Fruit fly (Drosophila melanogaster): Measurements from ENCODE around the gene Flad2.

Gene Flad2

dm6 chr2L:13367378-13367777 lies 44.9 kb upstream of the Flad2 start, which contains the start of gene Tap42 (continued):
- peak; percentile 0 for TF ChIP-seq CG10147 (GFP tag; optimal IDR thresholded peaks at IDR 0.05)
- TF ChIP-seq grau (tag; optimal IDR thresholded peaks at IDR 0.05): peak; percentile 50
- peak; percentile 79 for TF ChIP-seq Sry-β (GFP tag; optimal IDR thresholded peaks at IDR 0.05)
- peak; percentile 81; the same call in 1 of the 2 replicates for TF ChIP-seq rib (GFP tag; IDR thresholded peaks at IDR 0.05)
- peak; percentile 86 for TF ChIP-seq Med (GFP tag)
- TF ChIP-seq CG10979 (tag; optimal IDR thresholded peaks at IDR 0.05): peak; percentile 29
- peak; percentile 35 for TF ChIP-seq CG34376 (GFP tag; optimal IDR thresholded peaks at IDR 0.05)
- peak; percentile 72 for TF ChIP-seq phol (tag; optimal IDR thresholded peaks at IDR 0.05)
- peak; percentile 7 for TF ChIP-seq CG7556 (GFP tag; optimal IDR thresholded peaks at IDR 0.05)
- peak; percentile 22 for TF ChIP-seq CG12155 (GFP tag; optimal IDR thresholded peaks at IDR 0.05)
- peak; percentile 48 for TF ChIP-seq sug (tag; optimal IDR thresholded peaks at IDR 0.05)
- no peak for TF ChIP-seq CG4360 (GFP tag; IDR thresholded peaks at IDR 0.05)
- peak; percentile 12 for TF ChIP-seq CG7839 (tag; optimal IDR thresholded peaks at IDR 0.05)
- TF ChIP-seq HmgD (GFP tag; optimal IDR thresholded peaks at IDR 0.05): no peak
- peak; percentile 27 to 90 for TF ChIP-seq crp (GFP tag; optimal IDR thresholded peaks at IDR 0.05)
- TF ChIP-seq Nf-YC (tag; optimal IDR thresholded peaks at IDR 0.05): peak; percentile 34
- no peak for TF ChIP-seq so (GFP tag; IDR thresholded peaks at IDR 0.05)
- TF ChIP-seq Six4 (GFP tag; optimal IDR thresholded peaks at IDR 0.05): no peak
- TF ChIP-seq Rfx (GFP tag; IDR thresholded peaks at IDR 0.05): peak; percentile 61
- TF ChIP-seq CG13424 (tag; optimal IDR thresholded peaks at IDR 0.05): peak; percentile 49
- peak; percentile 20 for TF ChIP-seq gfzf (GFP tag; optimal IDR thresholded peaks at IDR 0.05)
- peak; percentile 41 for TF ChIP-seq nerfin-1 (tag; optimal IDR thresholded peaks at IDR 0.05)
- TF ChIP-seq CG10543 (GFP tag; optimal IDR thresholded peaks at IDR 0.05): peak; percentile 33
- TF ChIP-seq CG14710 (tag; optimal IDR thresholded peaks at IDR 0.05): peak; percentile 46
- TF ChIP-seq Xbp1 (GFP tag; optimal IDR thresholded peaks at IDR 0.05): peak; percentile 28
- TF ChIP-seq Mes4 (GFP tag; optimal IDR thresholded peaks at IDR 0.05): no peak
- no peak for TF ChIP-seq croc (GFP tag; conservative IDR thresholded peaks at IDR 0.05)
- no peak for TF ChIP-seq CG8089 (GFP tag; optimal IDR thresholded peaks at IDR 0.05)
- TF ChIP-seq pzg (GFP tag; optimal IDR thresholded peaks at IDR 0.05): peak; percentile 45
- peak; percentile 10 for TF ChIP-seq BEAF-32 (GFP tag; optimal IDR thresholded peaks at IDR 0.05)
- TF ChIP-seq hkb (optimal IDR thresholded peaks at IDR 0.05): no peak
- peak; percentile 30; the same call in 1 of the 2 replicates for TF ChIP-seq hkb (GFP tag; IDR thresholded peaks at IDR 0.05)
- TF ChIP-seq CG12299 (tag; optimal IDR thresholded peaks at IDR 0.05): no peak
- TF ChIP-seq ham (GFP tag; IDR thresholded peaks at IDR 0.05): no peak
- TF ChIP-seq CG30431 (GFP tag; optimal IDR thresholded peaks at IDR 0.05): no peak
- TF ChIP-seq tap (tag; optimal IDR thresholded peaks at IDR 0.05): no peak
- peak; percentile 4 for TF ChIP-seq CG1602 (GFP tag; optimal IDR thresholded peaks at IDR 0.05)
- no peak for TF ChIP-seq wdn (GFP tag; IDR thresholded peaks at IDR 0.05)
- peak; percentile 24; the same call in 1 of the 2 replicates for TF ChIP-seq CG13287 (GFP tag; IDR thresholded peaks at IDR 0.05; ENCODE audit: partially characterized antibody)
- TF ChIP-seq Fer1 (GFP tag; optimal IDR thresholded peaks at IDR 0.05): peak; percentile 52
- TF ChIP-seq jigr1 (GFP tag; IDR thresholded peaks at IDR 0.05): no peak
- TF ChIP-seq trem (tag; optimal IDR thresholded peaks at IDR 0.05): peak; percentile 22
- TF ChIP-seq CG2678 (tag; optimal IDR thresholded peaks at IDR 0.05): peak; percentile 22
- no peak for TF ChIP-seq vvl (GFP tag; IDR thresholded peaks at IDR 0.05)
- peak; percentile 13 for TF ChIP-seq CG12744 (GFP tag; optimal IDR thresholded peaks at IDR 0.05)
- TF ChIP-seq Dref (GFP tag; IDR thresholded peaks at IDR 0.05): no peak
- peak; percentile 26 for TF ChIP-seq Dek (tag; optimal IDR thresholded peaks at IDR 0.05)
- TF ChIP-seq CG30020 (tag; optimal IDR thresholded peaks at IDR 0.05): peak; percentile 16
- TF ChIP-seq MESR4 (GFP tag; optimal IDR thresholded peaks at IDR 0.05): peak; percentile 40
- peak; percentile 38 for TF ChIP-seq CG2712 (tag; optimal IDR thresholded peaks at IDR 0.05)
- peak; percentile 36 for TF ChIP-seq CG30403 (GFP tag; optimal IDR thresholded peaks at IDR 0.05)

Data from whole organism, embryonic.